Fruit fly (Drosophila melanogaster): ENCODE measurements around the gene CG13786.

CG13786 gene

dm6 chr2L:7277017-7277416 lies 24.2 kb upstream of the CG13786 start, which contains the start of gene Wnt4 (continued):
- no peak for TF ChIP-seq BtbVII (GFP tag; optimal IDR thresholded peaks at IDR 0.05)
- TF ChIP-seq chif (GFP tag; optimal IDR thresholded peaks at IDR 0.05), result no peak
- TF ChIP-seq eve (GFP tag; optimal IDR thresholded peaks at IDR 0.05), result no peak
- no peak for TF ChIP-seq HLH3B (GFP tag; IDR thresholded peaks at IDR 0.05)
- no peak for TF ChIP-seq Ssrp (tag; optimal IDR thresholded peaks at IDR 0.05)
- TF ChIP-seq gem (tag; optimal IDR thresholded peaks at IDR 0.05), result no peak
- no peak for TF ChIP-seq Bdp1 (GFP tag; optimal IDR thresholded peaks at IDR 0.05)
- TF ChIP-seq Nf-YC (tag; optimal IDR thresholded peaks at IDR 0.05), result peak; percentile 66
- no peak for TF ChIP-seq klu (GFP tag; IDR thresholded peaks at IDR 0.05)
- no peak for TF ChIP-seq CG17802 (tag; optimal IDR thresholded peaks at IDR 0.05)
- TF ChIP-seq CG15514 (GFP tag; optimal IDR thresholded peaks at IDR 0.05), result no peak
- TF ChIP-seq maf-S (GFP tag; optimal IDR thresholded peaks at IDR 0.05), result no peak
- TF ChIP-seq CG4328 (GFP tag; optimal IDR thresholded peaks at IDR 0.05), result no peak
- no peak for TF ChIP-seq CG18619 (GFP tag; optimal IDR thresholded peaks at IDR 0.05)
- no peak for TF ChIP-seq mirr (GFP tag; optimal IDR thresholded peaks at IDR 0.05)
- TF ChIP-seq CG18476 (GFP tag; optimal IDR thresholded peaks at IDR 0.05), result no peak
- peak; percentile 26 for TF ChIP-seq CG10543 (GFP tag; optimal IDR thresholded peaks at IDR 0.05)
- no peak for TF ChIP-seq slp2 (GFP tag; optimal IDR thresholded peaks at IDR 0.05)
- TF ChIP-seq Atf3 (GFP tag; optimal IDR thresholded peaks at IDR 0.05), result no peak
- TF ChIP-seq bbx (GFP tag; IDR thresholded peaks at IDR 0.05; ENCODE audit: partially characterized antibody), result peak; percentile 65
- no peak for TF ChIP-seq h (optimal IDR thresholded peaks at IDR 0.05)
- no peak for TF ChIP-seq MBD-R2 (GFP tag; IDR thresholded peaks at IDR 0.05)
- TF ChIP-seq schlank (tag; optimal IDR thresholded peaks at IDR 0.05), result no peak
- TF ChIP-seq en (GFP tag; optimal IDR thresholded peaks at IDR 0.05), result no peak
- no peak for TF ChIP-seq CG7271 (tag; optimal IDR thresholded peaks at IDR 0.05)
- TF ChIP-seq Hr78 (GFP tag; optimal IDR thresholded peaks at IDR 0.05), result no peak
- no peak for TF ChIP-seq crp (GFP tag; optimal IDR thresholded peaks at IDR 0.05)
- TF ChIP-seq lola (GFP tag; optimal IDR thresholded peaks at IDR 0.05), result no peak
- no peak for TF ChIP-seq nau (GFP tag; optimal IDR thresholded peaks at IDR 0.05)
- TF ChIP-seq da (GFP tag; optimal IDR thresholded peaks at IDR 0.05), result no peak
- TF ChIP-seq Kr (GFP tag; optimal IDR thresholded peaks at IDR 0.05), result no peak
- TF ChIP-seq Sry-δ (GFP tag; optimal IDR thresholded peaks at IDR 0.05), result no peak
- TF ChIP-seq Hmr (GFP tag; optimal IDR thresholded peaks at IDR 0.05), result no peak
- no peak for TF ChIP-seq CG7987 (GFP tag; optimal IDR thresholded peaks at IDR 0.05)
- TF ChIP-seq az2 (GFP tag; optimal IDR thresholded peaks at IDR 0.05), result no peak
- TF ChIP-seq Usf (GFP tag; optimal IDR thresholded peaks at IDR 0.05), result no peak
- TF ChIP-seq CG3281 (GFP tag; optimal IDR thresholded peaks at IDR 0.05), result no peak
- TF ChIP-seq CG1233 (GFP tag; optimal IDR thresholded peaks at IDR 0.05), result no peak
- TF ChIP-seq CG7839 (tag; optimal IDR thresholded peaks at IDR 0.05), result no peak
- TF ChIP-seq CG5953 (GFP tag; IDR thresholded peaks at IDR 0.05), result no peak
- no peak for TF ChIP-seq gfzf (GFP tag; optimal IDR thresholded peaks at IDR 0.05)
- TF ChIP-seq tx (GFP tag; optimal IDR thresholded peaks at IDR 0.05), result no peak
- no peak for TF ChIP-seq chn (GFP tag; optimal IDR thresholded peaks at IDR 0.05)
- TF ChIP-seq p53 (GFP tag; optimal IDR thresholded peaks at IDR 0.05), result no peak
- TF ChIP-seq HLH4C (GFP tag; IDR thresholded peaks at IDR 0.05; ENCODE audit: partially characterized antibody), result peak; percentile 45; the same call in 2 of the 3 replicates
- TF ChIP-seq eyg (GFP tag; optimal IDR thresholded peaks at IDR 0.05), result no peak
- no peak for TF ChIP-seq Dip3 (GFP tag; optimal IDR thresholded peaks at IDR 0.05)
- no peak for TF ChIP-seq CG12299 (tag; optimal IDR thresholded peaks at IDR 0.05)
- TF ChIP-seq ftz-f1 (GFP tag; optimal IDR thresholded peaks at IDR 0.05), result no peak
- no peak for TF ChIP-seq dm (GFP tag; optimal IDR thresholded peaks at IDR 0.05)
- TF ChIP-seq CoRest (tag; optimal IDR thresholded peaks at IDR 0.05), result no peak
